Worm (Caenorhabditis elegans): ENCODE measurements around the gene his-62.

Gene his-62

DNA sequence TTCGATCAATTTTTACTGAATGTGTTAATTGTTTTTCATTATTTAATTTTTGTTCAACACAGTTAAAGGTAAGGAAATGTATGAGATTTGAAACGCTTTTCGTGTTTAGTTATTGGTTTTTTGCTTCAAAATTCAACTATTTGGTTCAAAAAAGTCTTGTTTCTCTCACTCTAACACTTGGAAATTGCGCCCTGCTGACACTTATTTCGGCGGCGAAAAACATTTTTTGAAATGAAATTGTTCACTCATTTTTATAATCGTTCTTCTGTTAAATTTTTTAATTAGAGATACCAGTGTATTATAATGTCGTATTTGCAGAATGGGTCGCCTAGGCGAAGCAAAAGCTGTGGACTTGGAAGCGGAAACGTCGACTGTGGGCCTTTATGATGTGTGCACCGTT, 8.2 kb upstream of the his-62 start, which contains the start of gene rod-1:
TSS of gene rod-1 (plus strand) at position 319 of the 400 bp plus-strand sequence.
- TF ChIP-seq drap-1 (GFP tag; optimal IDR thresholded peaks at IDR 0.05) (no peak), elt-1 (tag; optimal IDR thresholded peaks at IDR 0.05; ENCODE audit: borderline replicate concordance, insufficient read depth) (no peak)

DNA sequence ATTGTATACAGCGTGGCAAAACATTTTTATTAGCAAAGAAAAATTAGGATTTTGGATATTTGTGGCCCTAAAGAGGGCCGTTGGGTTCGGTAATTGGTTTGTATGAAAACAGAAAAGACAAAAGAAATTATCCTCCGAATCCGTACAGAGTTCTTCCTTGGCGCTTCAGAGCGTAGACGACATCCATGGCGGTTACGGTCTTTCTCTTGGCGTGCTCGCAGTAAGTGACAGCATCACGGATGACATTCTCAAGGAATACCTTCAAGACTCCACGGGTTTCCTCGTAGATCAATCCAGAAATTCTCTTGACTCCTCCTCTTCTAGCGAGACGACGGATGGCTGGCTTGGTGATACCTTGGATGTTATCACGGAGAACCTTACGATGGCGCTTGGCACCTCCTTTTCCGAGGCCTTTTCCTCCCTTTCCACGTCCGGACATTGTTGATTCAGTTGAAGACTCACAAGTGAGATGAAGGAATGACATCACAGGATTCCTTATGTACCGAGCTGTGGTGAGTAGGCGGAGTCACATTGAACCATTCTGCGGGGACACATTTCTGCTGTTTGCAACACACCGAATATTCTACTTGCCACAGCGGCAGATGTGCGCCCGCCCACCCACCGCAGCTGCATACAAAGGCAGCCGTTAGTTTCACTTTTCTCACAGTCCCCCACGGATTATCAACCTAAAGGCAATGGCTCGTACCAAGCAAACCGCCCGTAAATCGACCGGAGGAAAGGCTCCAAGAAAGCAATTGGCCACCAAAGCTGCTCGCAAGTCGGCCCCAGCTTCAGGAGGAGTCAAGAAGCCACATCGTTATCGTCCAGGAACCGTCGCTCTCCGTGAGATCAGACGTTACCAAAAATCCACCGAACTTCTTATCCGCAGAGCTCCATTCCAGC, 1.5 kb downstream of the his-62 start, which contains the start of the genes his-60 and his-59:
TSS of gene his-60 (minus strand) at position 439 of the 903 bp plus-strand sequence.
TSS of gene his-59 (plus strand) at position 696 of the 903 bp plus-strand sequence.
- peak; percentile 26 for TF ChIP-seq tbx-8 (GFP tag; optimal IDR thresholded peaks at IDR 0.05)
- TF ChIP-seq lsy-2 (tag; optimal IDR thresholded peaks at IDR 0.05) = peak; percentile 24
- TF ChIP-seq drap-1 (GFP tag; optimal IDR thresholded peaks at IDR 0.05) = peak; percentile 63
- TF ChIP-seq M03D4.4 (tag; optimal IDR thresholded peaks at IDR 0.05) = peak; percentile 77
- peak; percentile 48 for TF ChIP-seq ceh-43 (GFP tag; optimal IDR thresholded peaks at IDR 0.05)
- TF ChIP-seq ceh-39 (tag; optimal IDR thresholded peaks at IDR 0.05) = peak; percentile 80
- TF ChIP-seq nhr-28 (tag; optimal IDR thresholded peaks at IDR 0.05) = no peak
- peak; percentile 92 for TF ChIP-seq cnd-1 (tag; optimal IDR thresholded peaks at IDR 0.05)
- TF ChIP-seq ceh-83 (GFP tag; optimal IDR thresholded peaks at IDR 0.05) = peak; percentile 83
- peak; percentile 6 for TF ChIP-seq ces-1 (GFP tag; optimal IDR thresholded peaks at IDR 0.05)
- no peak for TF ChIP-seq zip-8 (tag; optimal IDR thresholded peaks at IDR 0.05)
- TF ChIP-seq lin-32 (GFP tag; optimal IDR thresholded peaks at IDR 0.05) = peak; percentile 84
- peak; percentile 52 for TF ChIP-seq mls-2 (tag; optimal IDR thresholded peaks at IDR 0.05)
- peak; percentile 24 for TF ChIP-seq unc-39 (tag; optimal IDR thresholded peaks at IDR 0.05)
- peak; percentile 93 for TF ChIP-seq ztf-11 (tag; optimal IDR thresholded peaks at IDR 0.05)
- peak; percentile 25 for TF ChIP-seq unc-62 (GFP tag; optimal IDR thresholded peaks at IDR 0.05)
- TF ChIP-seq nhr-76 (tag; optimal IDR thresholded peaks at IDR 0.05) = no peak
- TF ChIP-seq sptf-1 (tag; optimal IDR thresholded peaks at IDR 0.05) = peak; percentile 44
- TF ChIP-seq flh-1 (GFP tag; optimal IDR thresholded peaks at IDR 0.05) = no peak
- no peak for TF ChIP-seq mab-5 (tag; optimal IDR thresholded peaks at IDR 0.05)
- TF ChIP-seq blmp-1 (tag; optimal IDR thresholded peaks at IDR 0.05) = no peak
- peak; percentile 53 for TF ChIP-seq nhr-12 (tag; optimal IDR thresholded peaks at IDR 0.05)
- TF ChIP-seq bed-3 (GFP tag; optimal IDR thresholded peaks at IDR 0.05) = no peak
- no peak for TF ChIP-seq elt-3 (tag; optimal IDR thresholded peaks at IDR 0.05)
- no peak for TF ChIP-seq ham-2 (GFP tag; optimal IDR thresholded peaks at IDR 0.05)
- TF ChIP-seq nhr-237 (tag; optimal IDR thresholded peaks at IDR 0.05) = no peak
- TF ChIP-seq hlh-1 (tag; optimal IDR thresholded peaks at IDR 0.05) = no peak
- peak; percentile 70 for TF ChIP-seq mep-1 (tag; optimal IDR thresholded peaks at IDR 0.05)
- no peak for TF ChIP-seq elt-1 (tag; optimal IDR thresholded peaks at IDR 0.05; ENCODE audit: borderline replicate concordance, insufficient read depth)
- peak; percentile 88 for TF ChIP-seq pha-4 (tag; optimal IDR thresholded peaks at IDR 0.05)
- TF ChIP-seq nhr-2 (tag; optimal IDR thresholded peaks at IDR 0.05) = peak; percentile 51
- TF ChIP-seq unc-120 (tag; optimal IDR thresholded peaks at IDR 0.05; ENCODE audit: poor library complexity, severe bottlenecking) = no peak
- TF ChIP-seq sem-2 (GFP tag; optimal IDR thresholded peaks at IDR 0.05) = peak; percentile 63
- TF ChIP-seq lin-13 (tag; optimal IDR thresholded peaks at IDR 0.05) = peak; percentile 97
- TF ChIP-seq snpc-4 (tag; optimal IDR thresholded peaks at IDR 0.05) = no peak

DNA sequence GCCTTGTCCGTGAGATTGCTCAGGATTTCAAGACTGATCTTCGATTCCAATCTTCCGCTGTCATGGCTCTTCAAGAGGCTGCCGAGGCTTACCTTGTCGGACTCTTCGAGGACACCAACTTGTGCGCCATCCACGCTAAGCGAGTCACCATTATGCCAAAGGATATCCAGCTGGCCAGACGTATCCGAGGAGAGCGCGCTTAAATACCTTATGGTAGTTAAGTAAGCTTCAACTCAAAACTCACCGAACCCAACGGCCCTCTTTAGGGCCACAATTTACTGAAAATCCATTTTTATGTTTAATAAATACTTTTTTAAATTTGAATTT, 2.1 kb downstream of the his-62 start:
- TF ChIP-seq ztf-11 (tag; optimal IDR thresholded peaks at IDR 0.05) (no peak), mep-1 (tag; optimal IDR thresholded peaks at IDR 0.05) (no peak), cnd-1 (tag; optimal IDR thresholded peaks at IDR 0.05) (no peak), ceh-43 (GFP tag; optimal IDR thresholded peaks at IDR 0.05) (no peak), sem-2 (GFP tag; optimal IDR thresholded peaks at IDR 0.05) (no peak), zip-8 (tag; optimal IDR thresholded peaks at IDR 0.05) (no peak), mab-5 (tag; optimal IDR thresholded peaks at IDR 0.05) (no peak), nhr-237 (tag; optimal IDR thresholded peaks at IDR 0.05) (no peak), mls-2 (tag; optimal IDR thresholded peaks at IDR 0.05) (no peak), pha-4 (tag; optimal IDR thresholded peaks at IDR 0.05) (no peak), nhr-2 (tag; optimal IDR thresholded peaks at IDR 0.05) (no peak), ceh-39 (tag; optimal IDR thresholded peaks at IDR 0.05) (no peak)

Data from whole organism, mixed stage, embryonic.